Worm (Caenorhabditis elegans): ENCODE data around the gene sre-41.
A peak's percentile ranks its signal among the peaks of the same experiment; 100 is the strongest.

sre-41 gene

DNA sequence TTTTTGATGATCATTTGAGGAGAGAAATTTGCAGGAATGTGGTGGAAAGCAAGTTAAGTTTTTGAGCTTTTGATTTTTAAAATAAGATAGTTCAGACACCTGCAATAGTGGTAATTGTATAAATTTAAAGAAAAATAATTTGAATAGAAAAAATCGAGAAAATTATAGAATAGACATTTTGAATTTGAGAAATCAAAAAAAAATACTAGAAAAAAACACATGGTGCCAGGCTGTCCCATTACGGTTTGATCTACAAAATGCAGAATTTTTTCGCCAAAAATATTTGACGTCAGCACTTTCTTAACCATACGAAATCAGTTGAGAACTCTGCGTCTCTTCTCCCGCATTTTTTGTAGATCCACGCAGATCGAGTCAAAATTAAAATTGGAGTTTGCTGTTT lies 29.4 kb downstream of the sre-41 start, which contains the start of gene sre-27:
Gene sre-27 (minus strand): TSS at position 101 of the 400 bp plus-strand sequence.
- no peak for TF ChIP-seq efl-1 (optimal IDR thresholded peaks at IDR 0.05)
- TF ChIP-seq efl-1 (GFP tag; optimal IDR thresholded peaks at IDR 0.05 in 1 of 2) = no peak
- no peak for TF ChIP-seq pax-3 (tag; optimal IDR thresholded peaks at IDR 0.05)
- TF ChIP-seq unc-62 (GFP tag; optimal IDR thresholded peaks at IDR 0.05) = no peak
- TF ChIP-seq elt-2 (tag; optimal IDR thresholded peaks at IDR 0.05) = no peak

DNA sequence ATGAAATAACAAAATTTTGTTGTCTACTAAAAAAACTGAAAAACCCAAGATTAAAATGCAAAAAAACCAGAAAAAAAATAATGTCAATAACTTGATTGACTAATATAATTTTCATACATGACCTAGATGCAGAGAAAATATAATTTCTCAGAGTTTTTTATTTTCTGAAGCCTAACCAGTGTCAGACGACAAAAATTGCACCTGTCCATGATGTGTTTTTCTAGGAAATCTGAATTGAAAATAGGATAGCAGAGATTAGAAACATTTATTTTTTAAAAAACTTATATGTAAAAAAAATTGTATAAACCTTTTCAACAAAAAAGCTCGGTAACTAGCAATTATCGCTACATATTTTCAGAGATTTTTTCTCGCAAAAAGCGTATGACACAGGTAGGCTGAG lies 29.9 kb downstream of the sre-41 start:
- TF ChIP-seq fos-1 (tag; optimal IDR thresholded peaks at IDR 0.05) = no peak
- TF ChIP-seq hlh-4 (tag; optimal IDR thresholded peaks at IDR 0.05) = peak; percentile 99
- no peak for TF ChIP-seq nhr-20 (tag; optimal IDR thresholded peaks at IDR 0.05)
- peak; percentile 46 for TF ChIP-seq nhr-47 (tag; optimal IDR thresholded peaks at IDR 0.05)
- TF ChIP-seq fkh-8 (tag; optimal IDR thresholded peaks at IDR 0.05) = peak; percentile 68
- TF ChIP-seq zag-1 (tag; optimal IDR thresholded peaks at IDR 0.05) = no peak
- no peak for TF ChIP-seq efl-1 (optimal IDR thresholded peaks at IDR 0.05)
- TF ChIP-seq efl-1 (GFP tag; optimal IDR thresholded peaks at IDR 0.05 in 1 of 2) = no peak
- TF ChIP-seq ceh-63 (GFP tag; optimal IDR thresholded peaks at IDR 0.05) = no peak
- TF ChIP-seq lsy-2 (tag; optimal IDR thresholded peaks at IDR 0.05) = no peak
- TF ChIP-seq unc-98 (GFP tag; IDR thresholded peaks at IDR 0.05) = no peak

DNA sequence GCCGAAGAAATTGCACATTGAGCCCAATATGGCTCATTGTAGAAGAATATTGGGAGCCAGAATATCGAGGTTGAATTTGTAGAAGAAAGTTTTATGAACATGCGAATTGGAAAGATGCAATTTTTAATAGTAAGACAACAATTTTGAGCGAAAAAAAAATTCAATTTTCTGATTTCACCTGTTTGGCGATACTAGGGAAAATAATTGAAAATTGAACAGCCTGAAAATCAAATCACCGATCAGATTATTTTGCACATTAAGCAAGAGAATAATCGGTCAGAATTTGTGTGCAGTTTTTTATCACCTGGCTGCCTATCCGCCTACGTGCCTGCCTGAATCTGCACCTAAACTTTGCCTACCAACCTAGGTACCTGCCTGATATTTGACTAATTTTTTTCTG lies 32.4 kb downstream of the sre-41 start, which contains the start of gene sre-26:
Gene sre-26 (minus strand): TSS at position 101 of the 400 bp plus-strand sequence.
- no peak for TF ChIP-seq aha-1 (tag; optimal IDR thresholded peaks at IDR 0.05)
- TF ChIP-seq sup-37 (GFP tag; optimal IDR thresholded peaks at IDR 0.05) = no peak
- TF ChIP-seq nhr-237 (tag; optimal IDR thresholded peaks at IDR 0.05) = no peak
- no peak for TF ChIP-seq snu-23 (GFP tag; optimal IDR thresholded peaks at IDR 0.05)
- no peak for TF ChIP-seq C34B4.2 (tag; optimal IDR thresholded peaks at IDR 0.05)
- no peak for TF ChIP-seq nhr-76 (tag; optimal IDR thresholded peaks at IDR 0.05)
- no peak for TF ChIP-seq jun-1 (tag; optimal IDR thresholded peaks at IDR 0.05)
- TF ChIP-seq isw-1 (GFP tag; IDR thresholded peaks at IDR 0.05) = no peak
- no peak for TF ChIP-seq nhr-84 (tag; optimal IDR thresholded peaks at IDR 0.05)
- TF ChIP-seq swsn-7 (tag; optimal IDR thresholded peaks at IDR 0.05) = no peak

DNA sequence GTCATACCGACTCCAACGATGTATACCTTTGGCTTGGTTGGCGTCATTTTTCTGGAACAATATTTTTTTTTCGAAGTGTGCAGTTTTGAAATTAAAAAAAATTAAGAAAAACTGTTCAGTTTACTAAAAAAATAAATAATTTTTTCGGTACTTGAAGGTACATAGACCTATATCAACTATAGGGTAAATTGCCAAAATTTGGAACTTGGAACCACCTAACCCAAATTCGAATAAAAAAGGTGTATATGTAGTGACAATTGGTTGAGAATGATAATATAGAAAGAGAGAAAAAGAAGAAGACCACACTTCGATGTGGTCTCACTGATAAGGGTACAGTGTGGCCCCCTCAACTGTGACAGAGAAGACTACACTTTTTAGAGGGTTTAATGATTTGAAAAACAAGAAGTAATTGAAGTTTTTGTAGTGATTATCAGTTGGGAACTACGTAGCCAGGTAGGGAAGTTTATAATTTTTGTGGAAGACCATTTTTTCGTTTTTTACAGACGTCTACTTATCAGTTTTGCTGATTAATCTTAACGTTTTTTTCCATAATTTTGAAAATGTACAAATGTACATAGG lies 37.7 kb downstream of the sre-41 start, which contains the start of gene daf-22:
Gene daf-22 (minus strand): TSS at position 51 of the 579 bp plus-strand sequence.
- no peak for TF ChIP-seq alr-1 (tag; optimal IDR thresholded peaks at IDR 0.05; ENCODE audit: borderline replicate concordance)
- no peak for TF ChIP-seq ceh-63 (GFP tag; optimal IDR thresholded peaks at IDR 0.05)
- TF ChIP-seq lin-15B (tag; optimal IDR thresholded peaks at IDR 0.05) = no peak
- no peak for TF ChIP-seq ets-5 (GFP tag; IDR thresholded peaks at IDR 0.05)
- TF ChIP-seq ceh-88 (GFP tag; IDR thresholded peaks at IDR 0.05) = no peak
- TF ChIP-seq elt-2 (tag; optimal IDR thresholded peaks at IDR 0.05) = peak; percentile 84
- TF ChIP-seq mdl-1 (tag; optimal IDR thresholded peaks at IDR 0.05) = no peak
- peak in 1 of 2 experiments; percentile 41 for TF ChIP-seq lin-35 (GFP tag; optimal IDR thresholded peaks at IDR 0.05)
- no peak for TF ChIP-seq sox-4 (tag; optimal IDR thresholded peaks at IDR 0.05)
- TF ChIP-seq grh-1 (GFP tag; IDR thresholded peaks at IDR 0.05) = no peak
- peak; percentile 75 for TF ChIP-seq nhr-20 (tag; optimal IDR thresholded peaks at IDR 0.05)
- TF ChIP-seq nhr-84 (tag; optimal IDR thresholded peaks at IDR 0.05) = no peak
- TF ChIP-seq elt-3 (tag; optimal IDR thresholded peaks at IDR 0.05) = peak in 3 of 6 experiments; percentile 25 to 74 (median 45)
- TF ChIP-seq blmp-1 (tag; optimal IDR thresholded peaks at IDR 0.05) = peak; percentile 5
- peak; percentile 5 for TF ChIP-seq nhr-90 (tag; optimal IDR thresholded peaks at IDR 0.05; ENCODE audit: poor library complexity)
- TF ChIP-seq pax-3 (tag; optimal IDR thresholded peaks at IDR 0.05) = no peak
- TF ChIP-seq hpl-2 (GFP tag; optimal IDR thresholded peaks at IDR 0.05) = peak; percentile 15
- no peak for TF ChIP-seq efl-1 (optimal IDR thresholded peaks at IDR 0.05)
- peak in 1 of 2 experiments; percentile 80 for TF ChIP-seq efl-1 (GFP tag; optimal IDR thresholded peaks at IDR 0.05 in 1 of 2)
- no peak for TF ChIP-seq egl-13 (tag; optimal IDR thresholded peaks at IDR 0.05)
- TF ChIP-seq snu-23 (GFP tag; optimal IDR thresholded peaks at IDR 0.05) = peak; percentile 3
- no peak for TF ChIP-seq efl-3 (GFP tag; optimal IDR thresholded peaks at IDR 0.05)
- no peak for TF ChIP-seq ces-1 (GFP tag; optimal IDR thresholded peaks at IDR 0.05)

All from whole organism, L1 larva.